Worm (Caenorhabditis elegans) whole organism, young adult: ENCODE data around the gene Y67A10A.3.
A peak's percentile ranks its signal among the peaks of the same experiment; 100 is the strongest.

ENCODE experiments used
- C17E4.6 ChIP-seq: fragments of 200-800 bp; sonication (Bioruptor generic); IDR thresholded peaks from 2 replicates; pipeline ENCODE4 v1.3.6; 2022; ENCODE audit warnings: missing genetic modification reagents, missing genetic modification characterization, missing compliant biosample characterization
- D2030.7 ChIP-seq: fragments of 200-800 bp; sonication (Bioruptor generic); IDR thresholded peaks from 2 replicates; pipeline ENCODE4 v1.3.6; 2022; ENCODE audit warnings: missing genetic modification reagents, missing genetic modification characterization, missing compliant biosample characterization
- F22D6.2 ChIP-seq: sonication (generic microtip); optimal IDR thresholded peaks from 2 replicates; lab custom pipeline; 2016; ENCODE audit warnings: mild to moderate bottlenecking, missing genetic modification characterization, missing compliant biosample characterization
- F23B12.7 ChIP-seq: sonication (generic microtip); optimal IDR thresholded peaks from 2 replicates; lab custom pipeline; 2017; ENCODE audit warnings: missing genetic modification characterization, mild to moderate bottlenecking, missing compliant biosample characterization, antibody characterized with exemption, moderate library complexity; ENCODE audit not compliant: insufficient read depth
- F33H1.4 ChIP-seq: fragments of 200-800 bp; sonication (Bioruptor generic); IDR thresholded peaks from 2 replicates; pipeline ENCODE4 v1.3.6; 2022; ENCODE audit warnings: missing genetic modification reagents, missing genetic modification characterization, missing compliant biosample characterization
- F49E8.2 ChIP-seq: sonication (generic microtip); optimal IDR thresholded peaks from 3 replicates; lab custom pipeline; 2017; ENCODE audit warnings: missing genetic modification characterization, mild to moderate bottlenecking, missing compliant biosample characterization, antibody characterized with exemption, moderate library complexity; ENCODE audit not compliant: insufficient read depth
- F52B5.7 ChIP-seq: sonication (generic microtip); optimal IDR thresholded peaks from 2 replicates; lab custom pipeline; 2016; ENCODE audit warnings: mild to moderate bottlenecking, missing genetic modification characterization, missing compliant biosample characterization
- K11D2.4 ChIP-seq: fragments of 200-800 bp; sonication (Bioruptor generic); IDR thresholded peaks from 2 replicates; pipeline ENCODE4 v1.3.6; 2022; ENCODE audit warnings: missing genetic modification reagents, missing genetic modification characterization, missing compliant biosample characterization
- T07F8.4 ChIP-seq: sonication (generic microtip); optimal IDR thresholded peaks from 2 replicates; lab custom pipeline; 2016; ENCODE audit warnings: mild to moderate bottlenecking, missing genetic modification characterization, moderate library complexity, missing compliant biosample characterization
- Y53F4B.3 ChIP-seq: fragments of 200-800 bp; sonication (Bioruptor generic); IDR thresholded peaks from 2 replicates; pipeline ENCODE4 v1.3.6; 2022; ENCODE audit warnings: missing genetic modification reagents, missing genetic modification characterization, missing compliant biosample characterization
- akir-1 ChIP-seq: fragments of 200-800 bp; sonication (Bioruptor generic); optimal IDR thresholded peaks from 2 replicates; lab custom pipeline; 2018; ENCODE audit warnings: mild to moderate bottlenecking, missing genetic modification characterization, moderate library complexity, missing compliant biosample characterization
- ama-1 ChIP-seq, 3 experiments: fragments of 150-350 bp in 1 of 3; sonication (generic microtip) in 2 of 3; optimal IDR thresholded peaks; 2 replicates each; lab custom pipeline; 2014 to 2018; ENCODE audit warnings: missing biosample characterization in 2 of 3, missing genetic modification characterization in 2 of 3, missing genetic modification reagents in 2 of 3
- attf-3 ChIP-seq: fragments of 200-800 bp; sonication (Bioruptor generic); conservative IDR thresholded peaks from 2 replicates; pipeline ENCODE4 v1.3.6; 2022; ENCODE audit warnings: missing genetic modification reagents, missing genetic modification characterization, missing compliant biosample characterization
- attf-5 ChIP-seq: fragments of 200-800 bp; sonication (Bioruptor generic); optimal IDR thresholded peaks from 2 replicates; lab custom pipeline; 2018; ENCODE audit warnings: mild to moderate bottlenecking, missing genetic modification characterization, missing compliant biosample characterization
- attf-6 ChIP-seq: fragments of 200-800 bp; sonication (Bioruptor generic); IDR thresholded peaks from 2 replicates; pipeline ENCODE4 v1.3.6; 2022; ENCODE audit warnings: missing genetic modification reagents, missing genetic modification characterization, missing compliant biosample characterization
- bed-2 ChIP-seq: fragments of 200-800 bp; sonication (Bioruptor generic); IDR thresholded peaks from 2 replicates; pipeline ENCODE4 v1.3.6; 2022; ENCODE audit warnings: missing genetic modification reagents, missing genetic modification characterization, missing compliant biosample characterization
- cebp-2 ChIP-seq: fragments of 200-800 bp; sonication (Bioruptor generic); IDR thresholded peaks from 2 replicates; pipeline ENCODE4 v1.3.6; 2022; ENCODE audit warnings: missing genetic modification characterization, missing compliant biosample characterization
- ceh-79 ChIP-seq: sonication (generic microtip); optimal IDR thresholded peaks from 2 replicates; lab custom pipeline; 2017; ENCODE audit warnings: mild to moderate bottlenecking, missing genetic modification characterization, missing compliant biosample characterization
- dox-1 ChIP-seq: fragments of 200-800 bp; sonication (Bioruptor generic); IDR thresholded peaks from 2 replicates; pipeline ENCODE4 v1.3.6; 2022; ENCODE audit warnings: missing genetic modification reagents, missing genetic modification characterization, missing compliant biosample characterization
- dpl-1 ChIP-seq: fragments of 150-350 bp; optimal IDR thresholded peaks from 2 replicates; lab custom pipeline; 2014; ENCODE audit warnings: missing biosample characterization, missing genetic modification reagents, missing genetic modification characterization
- egl-44 ChIP-seq: fragments of 200-800 bp; sonication (Bioruptor generic); IDR thresholded peaks from 2 replicates; pipeline ENCODE4 v1.3.6; 2022; ENCODE audit warnings: missing genetic modification reagents, missing genetic modification characterization, missing compliant biosample characterization
- him-1 ChIP-seq: sonication (generic microtip); optimal IDR thresholded peaks from 2 replicates; lab custom pipeline; 2016; ENCODE audit warnings: missing genotype, missing genetic modification reagents, missing genetic modification characterization, missing compliant biosample characterization
- hmg-1.2 ChIP-seq: fragments of 200-800 bp; sonication (Bioruptor generic); IDR thresholded peaks from 2 replicates; pipeline ENCODE4 v1.3.6; 2022; ENCODE audit warnings: missing genetic modification reagents, missing genetic modification characterization, missing compliant biosample characterization
- hmg-20 ChIP-seq: fragments of 200-800 bp; sonication (Bioruptor generic); IDR thresholded peaks from 2 replicates; pipeline ENCODE4 v1.3.6; 2022; ENCODE audit warnings: missing genetic modification reagents, missing genetic modification characterization, missing compliant biosample characterization
- hrde-1 ChIP-seq: sonication (generic microtip); optimal IDR thresholded peaks from 2 replicates; lab custom pipeline; 2016; ENCODE audit warnings: missing genetic modification characterization, mild to moderate bottlenecking, missing compliant biosample characterization, moderate library complexity, missing genotype, missing genetic modification reagents, borderline replicate concordance
- hsf-1 ChIP-seq: fragments of 200-800 bp; sonication (Bioruptor generic); IDR thresholded peaks from 2 replicates; pipeline ENCODE4 v1.3.6; 2022; ENCODE audit warnings: missing genetic modification reagents, missing genetic modification characterization, missing compliant biosample characterization
- lag-1 ChIP-seq: fragments of 200-800 bp; sonication (Bioruptor generic); IDR thresholded peaks from 2 replicates; pipeline ENCODE4 v1.3.6; 2022; ENCODE audit warnings: missing genetic modification reagents, missing genetic modification characterization, missing compliant biosample characterization
- lin-54 ChIP-seq: fragments of 200-800 bp; sonication (Bioruptor generic); optimal IDR thresholded peaks from 2 replicates; lab custom pipeline; 2018; ENCODE audit warnings: mild to moderate bottlenecking, missing genetic modification characterization, missing compliant biosample characterization
- madf-10 ChIP-seq: sonication (generic microtip); optimal IDR thresholded peaks from 2 replicates; lab custom pipeline; 2016; ENCODE audit warnings: mild to moderate bottlenecking, missing genetic modification characterization, missing compliant biosample characterization
- madf-6 ChIP-seq: fragments of 200-800 bp; sonication (Bioruptor generic); IDR thresholded peaks from 2 replicates; pipeline ENCODE4 v1.3.6; 2022; ENCODE audit warnings: missing genetic modification reagents, missing genetic modification characterization, missing compliant biosample characterization
- mes-4 ChIP-seq: sonication (generic microtip); optimal IDR thresholded peaks from 2 replicates; lab custom pipeline; 2016; ENCODE audit warnings: missing genotype, missing genetic modification characterization, missing compliant biosample characterization
- nhr-120 ChIP-seq: fragments of 200-800 bp; sonication (Bioruptor generic); IDR thresholded peaks from 2 replicates; pipeline ENCODE4 v1.3.6; 2022; ENCODE audit warnings: missing genetic modification characterization, missing compliant biosample characterization
- nhr-80 ChIP-seq: sonication (generic microtip); optimal IDR thresholded peaks from 2 replicates; lab custom pipeline; 2016; ENCODE audit warnings: missing genetic modification characterization, missing compliant biosample characterization
- nhr-90 ChIP-seq: sonication (generic microtip); optimal IDR thresholded peaks from 2 replicates; lab custom pipeline; 2016; ENCODE audit warnings: missing genotype, mild to moderate bottlenecking, missing genetic modification characterization, missing compliant biosample characterization
- repo-1 ChIP-seq: sonication (generic microtip); optimal IDR thresholded peaks from 2 replicates; lab custom pipeline; 2017; ENCODE audit warnings: mild to moderate bottlenecking, missing genetic modification characterization, missing compliant biosample characterization
- rpc-1 ChIP-seq, 2 experiments: fragments of 150-350 bp in 1 of 2; sonication (generic microtip) in 1 of 2; optimal IDR thresholded peaks; 2 replicates each; lab custom pipeline; 2014 to 2018; ENCODE audit warnings: missing biosample characterization in 1 of 2, missing genetic modification characterization in 1 of 2, missing genetic modification reagents in 1 of 2, missing genotype in 1 of 2
- sea-2 ChIP-seq: fragments of 200-800 bp; sonication (Bioruptor generic); IDR thresholded peaks from 2 replicates; pipeline ENCODE4 v1.3.6; 2022; ENCODE audit warnings: missing genetic modification characterization, missing compliant biosample characterization
- snpc-1.3 ChIP-seq: sonication (generic microtip); optimal IDR thresholded peaks from 2 replicates; lab custom pipeline; 2017; ENCODE audit warnings: missing genetic modification characterization, mild to moderate bottlenecking, missing compliant biosample characterization, antibody characterized with exemption, moderate library complexity, missing genotype, missing genetic modification reagents; ENCODE audit not compliant: insufficient read depth
- snpc-4 ChIP-seq, 5 experiments: fragments of 150-350 bp in 1 of 5; sonication (generic microtip) in 4 of 5; optimal IDR thresholded peaks; 2 replicates each; lab custom pipeline; 2014 to 2018; ENCODE audit warnings: missing genetic modification characterization in 5 of 5, missing biosample characterization in 3 of 5, antibody characterized with exemption in 2 of 5, mild to moderate bottlenecking in 2 of 5, missing compliant biosample characterization in 2 of 5, missing genotype in 2 of 5, moderate library complexity in 2 of 5, missing genetic modification reagents in 1 of 5
- somi-1 ChIP-seq: fragments of 200-800 bp; sonication (Bioruptor generic); optimal IDR thresholded peaks from 2 replicates; lab custom pipeline; 2018; ENCODE audit warnings: mild to moderate bottlenecking, missing genetic modification characterization, missing compliant biosample characterization
- tbx-9 ChIP-seq: sonication (generic microtip); optimal IDR thresholded peaks from 2 replicates; lab custom pipeline; 2016; ENCODE audit warnings: borderline replicate concordance, missing genetic modification characterization, inconsistent platforms, missing compliant biosample characterization
- tlf-1 ChIP-seq: fragments of 200-800 bp; sonication (Bioruptor generic); optimal IDR thresholded peaks from 2 replicates; lab custom pipeline; 2018; ENCODE audit warnings: mild to moderate bottlenecking, missing genetic modification characterization, missing compliant biosample characterization
- unc-130 ChIP-seq: sonication (generic microtip); optimal IDR thresholded peaks from 2 replicates; lab custom pipeline; 2016; ENCODE audit warnings: missing genetic modification reagents, missing genetic modification characterization, missing compliant biosample characterization
- ztf-22 ChIP-seq: fragments of 200-800 bp; sonication (Bioruptor generic); optimal IDR thresholded peaks from 2 replicates; lab custom pipeline; 2018; ENCODE audit warnings: mild to moderate bottlenecking, missing genetic modification characterization, moderate library complexity, missing compliant biosample characterization
- ztf-26 ChIP-seq: sonication (generic microtip); optimal IDR thresholded peaks from 2 replicates; lab custom pipeline; 2017; ENCODE audit warnings: missing genetic modification characterization, missing compliant biosample characterization
- ztf-3 ChIP-seq: fragments of 200-800 bp; sonication (Bioruptor generic); optimal IDR thresholded peaks from 2 replicates; lab custom pipeline; 2018; ENCODE audit warnings: mild to moderate bottlenecking, missing genetic modification characterization, missing compliant biosample characterization

The Y67A10A.3 gene

ce11 chrIV:14326694-14327298, 7.5 kb downstream of the Y67A10A.3 start:
- TF ChIP-seq F33H1.4 (GFP tag; lab: Robert Waterston, UW) (peak; percentile 69), snpc-1.3 (peak; percentile 97), nhr-80 (peak; percentile 80), nhr-120 (GFP tag; lab: Robert Waterston, UW) (no peak), sea-2 (GFP tag; lab: Robert Waterston, UW) (no peak), ceh-79 (no peak), snpc-4 (GFP tag; optimal IDR thresholded peaks at IDR 0.05; lab: Kevin White, UChicago) (peak; percentile 98), snpc-4 (tag; optimal IDR thresholded peaks at IDR 0.05; lab: Kevin White, UChicago) (peak; percentile 99 to 100 (median 99)), lag-1 (GFP tag; lab: Robert Waterston, UW) (no peak), hmg-1.2 (peak; percentile 93), lin-54 (peak; percentile 82), akir-1 (GFP tag; lab: Kevin White, UChicago) (no peak), ztf-22 (GFP tag; lab: Kevin White, UChicago) (no peak), hrde-1 (peak; percentile 54), rpc-1 (optimal IDR thresholded peaks at IDR 0.05; lab: Kevin White, UChicago) (no peak), rpc-1 (tag; optimal IDR thresholded peaks at IDR 0.05; lab: Kevin White, UChicago) (no peak), attf-3 (GFP tag; lab: Robert Waterston, UW) (peak; percentile 58), F23B12.7 (tag; lab: Kevin White, UChicago) (peak; percentile 18), dpl-1 (no peak), bed-2 (GFP tag; lab: Robert Waterston, UW) (peak; percentile 43; the same call in 1 of the 2 replicates), F52B5.7 (tag; lab: Kevin White, UChicago) (peak; percentile 57), him-1 (tag; lab: Kevin White, UChicago) (peak; percentile 87), C17E4.6 (GFP tag; lab: Robert Waterston, UW) (peak; percentile 93), madf-6 (GFP tag; lab: Robert Waterston, UW) (peak; percentile 89), T07F8.4 (tag; lab: Kevin White, UChicago) (peak; percentile 35), egl-44 (GFP tag; lab: Robert Waterston, UW) (no peak; the same call in 1 of the 2 replicates), tbx-9 (tag; lab: Kevin White, UChicago) (no peak), somi-1 (GFP tag; lab: Kevin White, UChicago) (peak; percentile 28), hmg-20 (peak; percentile 80), nhr-90 (tag; lab: Kevin White, UChicago) (peak; percentile 59), ztf-26 (tag; lab: Kevin White, UChicago) (peak; percentile 72), ztf-3 (no peak), tlf-1 (GFP tag; lab: Kevin White, UChicago) (peak; percentile 65), ama-1 (optimal IDR thresholded peaks at IDR 0.05; lab: Kevin White, UChicago) (no peak), ama-1 (GFP tag; optimal IDR thresholded peaks at IDR 0.05; lab: Kevin White, UChicago) (no peak), cebp-2 (GFP tag; lab: Robert Waterston, UW) (peak; percentile 99), hsf-1 (GFP tag; lab: Robert Waterston, UW) (peak; percentile 78), K11D2.4 (0 out of 2 replicates have a peak, but pooled peaks have one; percentile 56), mes-4 (tag; lab: Kevin White, UChicago) (peak; percentile 71), dox-1 (GFP tag; lab: Robert Waterston, UW) (peak; percentile 99), madf-10 (tag; lab: Kevin White, UChicago) (peak; percentile 65), attf-5 (GFP tag; lab: Kevin White, UChicago) (peak; percentile 48), repo-1 (tag; lab: Kevin White, UChicago) (peak; percentile 91), F49E8.2 (tag; lab: Kevin White, UChicago) (peak; percentile 89), attf-6 (GFP tag; lab: Robert Waterston, UW) (peak; percentile 100), unc-130 (peak; percentile 33), D2030.7 (peak; percentile 96), Y53F4B.3 (GFP tag; lab: Robert Waterston, UW) (peak; percentile 67), F22D6.2 (tag; lab: Kevin White, UChicago) (no peak)
